Worm (Caenorhabditis elegans): Measurements from ENCODE around the gene Y9C2UA.1.

DNA sequence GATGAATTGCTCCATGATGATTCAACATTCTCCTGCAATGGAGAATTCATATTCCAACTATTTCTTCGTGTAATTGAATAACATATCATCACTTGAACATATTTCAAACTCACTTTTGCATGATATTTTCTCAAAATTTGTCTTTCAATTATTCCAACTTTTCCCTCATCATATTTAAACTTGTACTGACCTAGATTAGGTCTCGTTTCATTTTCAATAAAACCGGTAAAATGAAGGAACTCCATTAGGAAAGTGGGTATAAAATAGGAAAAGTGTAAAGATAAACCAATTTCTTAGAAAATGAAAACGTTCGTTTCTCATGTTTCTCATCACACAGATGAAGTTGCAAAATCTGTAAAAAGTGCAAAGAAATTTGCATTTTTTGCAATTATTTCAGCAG lies 12.8 kb downstream of the Y9C2UA.1 start, which contains the start of gene col-78:
- no peak for TF ChIP-seq unc-62 (GFP tag; optimal IDR thresholded peaks at IDR 0.05)
- no peak for TF ChIP-seq nhr-28 (tag; optimal IDR thresholded peaks at IDR 0.05)
- no peak for TF ChIP-seq mep-1 (tag; optimal IDR thresholded peaks at IDR 0.05)
- TF ChIP-seq unc-39 (tag; optimal IDR thresholded peaks at IDR 0.05) = no peak
- TF ChIP-seq pha-4 (tag; optimal IDR thresholded peaks at IDR 0.05) = no peak
